Fruit fly (Drosophila melanogaster): Measurements from ENCODE around the gene Saysd1.

Gene Saysd1

dm6 chr3R:25207405-25208003 lies 7.5 kb downstream of the Saysd1 start (continued):
- TF ChIP-seq CG2678 (tag; optimal IDR thresholded peaks at IDR 0.05) (peak; percentile 84), org-1 (GFP tag; optimal IDR thresholded peaks at IDR 0.05) (peak; percentile 53), CG15601 (tag; optimal IDR thresholded peaks at IDR 0.05) (peak; percentile 73), CG30431 (GFP tag; optimal IDR thresholded peaks at IDR 0.05) (peak; percentile 29), CG12299 (tag; optimal IDR thresholded peaks at IDR 0.05) (peak; percentile 54), CG10462 (GFP tag; optimal IDR thresholded peaks at IDR 0.05) (peak; percentile 12), CG7963 (GFP tag; IDR thresholded peaks at IDR 0.05; ENCODE audit: partially characterized antibody) (no peak), mirr (GFP tag; optimal IDR thresholded peaks at IDR 0.05) (no peak), bbx (GFP tag; IDR thresholded peaks at IDR 0.05; ENCODE audit: partially characterized antibody) (no peak), CG8388 (GFP tag; optimal IDR thresholded peaks at IDR 0.05) (peak; percentile 78), CG4360 (GFP tag; IDR thresholded peaks at IDR 0.05) (no peak), Vsx1 (GFP tag; optimal IDR thresholded peaks at IDR 0.05) (peak; percentile 56), kni (GFP tag; optimal IDR thresholded peaks at IDR 0.05) (no peak), Elba2 (GFP tag; optimal IDR thresholded peaks at IDR 0.05) (no peak), pan (optimal IDR thresholded peaks at IDR 0.05) (no peak), pan (GFP tag; optimal IDR thresholded peaks at IDR 0.05 in 1 of 2, IDR thresholded peaks at IDR 0.05 in 1 of 2) (peak in 1 of 2 experiments; percentile 82), NfI (GFP tag; optimal IDR thresholded peaks at IDR 0.05) (peak; percentile 72), CG31441 (GFP tag; IDR thresholded peaks at IDR 0.05) (peak; percentile 86), stc (GFP tag; IDR thresholded peaks at IDR 0.05) (peak; percentile 83), CG2889 (GFP tag; IDR thresholded peaks at IDR 0.05) (no peak), Opbp (GFP tag; IDR thresholded peaks at IDR 0.05; ENCODE audit: partially characterized antibody) (no peak), HmgD (GFP tag; optimal IDR thresholded peaks at IDR 0.05) (no peak), CG7556 (GFP tag; optimal IDR thresholded peaks at IDR 0.05) (peak; percentile 74), sens-2 (GFP tag; IDR thresholded peaks at IDR 0.05) (peak; percentile 32; the same call in 1 of the 2 replicates), Atf-2 (GFP tag; optimal IDR thresholded peaks at IDR 0.05) (no peak), az2 (GFP tag; optimal IDR thresholded peaks at IDR 0.05) (peak; percentile 75), CG33557 (GFP tag; optimal IDR thresholded peaks at IDR 0.05) (peak; percentile 66), CG1647 (GFP tag; optimal IDR thresholded peaks at IDR 0.05) (peak; percentile 40), Max (GFP tag; optimal IDR thresholded peaks at IDR 0.05) (peak; percentile 54), cg (GFP tag; optimal IDR thresholded peaks at IDR 0.05) (no peak), CG42726 (GFP tag; IDR thresholded peaks at IDR 0.05; ENCODE audit: partially characterized antibody) (no peak), Sry-β (GFP tag; optimal IDR thresholded peaks at IDR 0.05) (no peak), sr (GFP tag; IDR thresholded peaks at IDR 0.05) (0 out of 3 replicates have a peak, but pooled peaks have one; percentile 19), sob (GFP tag; IDR thresholded peaks at IDR 0.05) (peak; percentile 66), CG15479 (GFP tag; optimal IDR thresholded peaks at IDR 0.05) (no peak), croc (GFP tag; conservative IDR thresholded peaks at IDR 0.05) (peak; percentile 70), CG31388 (GFP tag; optimal IDR thresholded peaks at IDR 0.05) (no peak), rib (GFP tag; IDR thresholded peaks at IDR 0.05) (no peak), CG17568 (GFP tag; optimal IDR thresholded peaks at IDR 0.05) (peak; percentile 50), insv (GFP tag; optimal IDR thresholded peaks at IDR 0.05) (no peak), chinmo (GFP tag; IDR thresholded peaks at IDR 0.05; ENCODE audit: partially characterized antibody) (no peak), CG17802 (tag; optimal IDR thresholded peaks at IDR 0.05) (peak; percentile 21), oc (tag; optimal IDR thresholded peaks at IDR 0.05) (peak; percentile 75), Fer3 (tag; optimal IDR thresholded peaks at IDR 0.05) (peak; percentile 72), CG8944 (GFP tag; optimal IDR thresholded peaks at IDR 0.05) (no peak), nau (GFP tag; optimal IDR thresholded peaks at IDR 0.05) (peak; percentile 62), gcm (GFP tag; optimal IDR thresholded peaks at IDR 0.05) (peak; percentile 79), CG8765 (GFP tag; IDR thresholded peaks at IDR 0.05) (no peak), D (optimal IDR thresholded peaks at IDR 0.05) (no peak), D (GFP tag; optimal IDR thresholded peaks at IDR 0.05) (peak; percentile 60)

All from whole organism, embryonic.